Worm (Caenorhabditis elegans) whole organism, late embryonic: Measurements from ENCODE around the gene C28C12.1.

ENCODE experiments used
- gmeb-2 ChIP-seq: sonication (generic microtip); optimal IDR thresholded peaks from 2 replicates; lab custom pipeline; 2016; ENCODE audit warnings: missing genetic modification characterization, inconsistent platforms, missing compliant biosample characterization
- nfya-1 ChIP-seq: sonication (generic microtip); optimal IDR thresholded peaks from 2 replicates; lab custom pipeline; 2017; ENCODE audit warnings: missing genetic modification characterization, mild to moderate bottlenecking, missing compliant biosample characterization, antibody characterized with exemption, moderate library complexity
- pag-3 ChIP-seq: sonication (generic microtip); optimal IDR thresholded peaks from 2 replicates; lab custom pipeline; 2016; ENCODE audit warnings: missing compliant biosample characterization, missing genetic modification characterization, borderline replicate concordance
- tbx-2 ChIP-seq: sonication (generic microtip); optimal IDR thresholded peaks from 2 replicates; lab custom pipeline; 2016; ENCODE audit warnings: missing genetic modification characterization, missing compliant biosample characterization

DNA sequence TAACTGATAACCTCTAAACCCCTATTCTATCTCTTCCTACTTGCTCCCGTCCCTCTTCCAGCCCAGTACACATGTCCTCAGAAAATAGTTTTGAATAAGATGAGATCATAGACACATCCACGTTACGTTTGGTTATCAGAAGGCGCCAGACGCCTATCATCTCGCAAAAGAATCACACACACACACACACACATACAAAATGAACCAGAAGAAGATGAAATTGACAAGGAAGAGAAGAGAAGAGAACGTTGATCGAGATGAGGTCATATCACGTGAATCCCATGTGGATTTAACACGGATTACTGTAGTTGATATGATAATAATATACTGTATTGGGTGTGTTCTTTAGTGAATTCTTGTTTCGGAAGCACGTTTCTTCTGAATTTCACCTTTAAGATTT, 24.6 kb downstream of the C28C12.1 start:
- TF ChIP-seq pag-3 (tag; lab: Kevin White, UChicago) = no peak
- TF ChIP-seq gmeb-2 (tag; lab: Kevin White, UChicago) = no peak
- no peak for TF ChIP-seq nfya-1 (tag; lab: Kevin White, UChicago)
- no peak for TF ChIP-seq tbx-2 (tag; lab: Kevin White, UChicago)
